Worm (Caenorhabditis elegans) whole organism, L1 larva: Measurements from ENCODE around the gene spe-10.

Experiments
- C04F5.9 ChIP-seq: sonication (generic microtip); optimal IDR thresholded peaks from 2 replicates; lab custom pipeline; 2016; ENCODE audit warnings: missing genetic modification characterization, missing compliant biosample characterization
- C16A3.4 ChIP-seq: fragments of 150-350 bp; optimal IDR thresholded peaks from 2 replicates; lab custom pipeline; 2014; ENCODE audit warnings: missing biosample characterization, missing genetic modification characterization
- C34B4.2 ChIP-seq: sonication (generic microtip); optimal IDR thresholded peaks from 2 replicates; lab custom pipeline; 2017; ENCODE audit warnings: mild to moderate bottlenecking, missing genetic modification characterization, missing compliant biosample characterization
- F16B12.6 ChIP-seq: fragments of 150-350 bp; optimal IDR thresholded peaks from 2 replicates; lab custom pipeline; 2014; ENCODE audit warnings: missing biosample characterization, missing genetic modification characterization
- alr-1 ChIP-seq: fragments of 200-800 bp; sonication (Bioruptor generic); optimal IDR thresholded peaks from 2 replicates; lab custom pipeline; 2018; ENCODE audit warnings: borderline replicate concordance, mild to moderate bottlenecking, missing genetic modification characterization, missing compliant biosample characterization
- aly-2 ChIP-seq: fragments of 150-350 bp; optimal IDR thresholded peaks from 2 replicates; lab custom pipeline; 2014; ENCODE audit warnings: missing biosample characterization, missing genetic modification characterization
- ama-1 ChIP-seq: fragments of 150-350 bp; optimal IDR thresholded peaks from 2 replicates; lab custom pipeline; 2014
- ceh-90 ChIP-seq: sonication (generic microtip); optimal IDR thresholded peaks from 2 replicates; lab custom pipeline; 2016; ENCODE audit warnings: missing genetic modification characterization, missing compliant biosample characterization
- dpl-1 ChIP-seq, 3 experiments: fragments of 150-350 bp in 2 of 3; sonication (generic microtip) in 1 of 3; optimal IDR thresholded peaks; 2 replicates each; lab custom pipeline; 2014 to 2017; ENCODE audit warnings: missing biosample characterization in 3 of 3, missing genetic modification characterization in 3 of 3, missing genetic modification reagents in 3 of 3
- efl-1 ChIP-seq, 4 experiments: fragments of 150-350 bp; optimal IDR thresholded peaks in 3 of 4; peaks in 1 of 4; 1 replicate in 1 of 4; 2 replicates in 3 of 4; lab custom pipeline; 2014; ENCODE audit warnings: missing biosample characterization in 2 of 4, missing genetic modification characterization in 2 of 4, missing genetic modification reagents in 2 of 4
- egl-27 ChIP-seq, 2 experiments: fragments of 150-350 bp in 1 of 2; sonication (generic microtip); optimal IDR thresholded peaks; 3 replicates each; lab custom pipeline; 2017 to 2018; ENCODE audit warnings: missing biosample characterization in 2 of 2, missing genetic modification characterization in 2 of 2, missing genetic modification reagents in 2 of 2
- elt-2 ChIP-seq: sonication (generic microtip); optimal IDR thresholded peaks from 2 replicates; lab custom pipeline; 2016; ENCODE audit warnings: missing genetic modification characterization, mild to moderate bottlenecking, inconsistent platforms, missing compliant biosample characterization, missing genetic modification reagents
- ets-5 ChIP-seq: fragments of 200-800 bp; sonication (Bioruptor generic); IDR thresholded peaks from 2 replicates; pipeline ENCODE4 v1.3.6; 2022; ENCODE audit warnings: missing genetic modification characterization, missing compliant biosample characterization
- fkh-10 ChIP-seq: sonication (generic microtip); optimal IDR thresholded peaks from 2 replicates; lab custom pipeline; 2017; ENCODE audit warnings: missing biosample characterization, missing genetic modification reagents, missing genetic modification characterization
- grh-1 ChIP-seq: fragments of 200-800 bp; sonication (Bioruptor generic); IDR thresholded peaks from 2 replicates; pipeline ENCODE4 v1.3.6; 2022; ENCODE audit warnings: missing genetic modification reagents, missing genetic modification characterization, missing compliant biosample characterization
- hlh-4 ChIP-seq: sonication (generic microtip); optimal IDR thresholded peaks from 2 replicates; lab custom pipeline; 2016; ENCODE audit warnings: mild to moderate bottlenecking, missing genetic modification characterization, missing compliant biosample characterization
- jun-1 ChIP-seq: fragments of 150-350 bp; optimal IDR thresholded peaks from 2 replicates; lab custom pipeline; 2014; ENCODE audit warnings: missing biosample characterization, missing genetic modification reagents, missing genetic modification characterization
- lin-13 ChIP-seq: fragments of 150-350 bp; optimal IDR thresholded peaks from 2 replicates; lab custom pipeline; 2014; ENCODE audit warnings: missing biosample characterization, missing genetic modification reagents, missing genetic modification characterization
- lin-14 ChIP-seq: fragments of 200-800 bp; sonication (Bioruptor generic); optimal IDR thresholded peaks from 2 replicates; lab custom pipeline; 2018; ENCODE audit warnings: mild to moderate bottlenecking, missing genetic modification characterization, moderate library complexity, missing compliant biosample characterization
- lin-15B ChIP-seq: fragments of 150-350 bp; sonication (generic microtip); optimal IDR thresholded peaks from 3 replicates; lab custom pipeline; 2014; ENCODE audit warnings: missing biosample characterization, missing genetic modification characterization
- lin-39 ChIP-seq: fragments of 150-350 bp; optimal IDR thresholded peaks from 2 replicates; lab custom pipeline; 2014; ENCODE audit warnings: missing biosample characterization, missing genetic modification reagents, missing genetic modification characterization
- mep-1 ChIP-seq: fragments of 150-350 bp; optimal IDR thresholded peaks from 2 replicates; lab custom pipeline; 2014; ENCODE audit warnings: missing biosample characterization, missing genetic modification characterization
- nhr-20 ChIP-seq: sonication (generic microtip); optimal IDR thresholded peaks from 2 replicates; lab custom pipeline; 2016; ENCODE audit warnings: mild to moderate bottlenecking, missing genetic modification characterization, missing compliant biosample characterization
- nhr-47 ChIP-seq: sonication (generic microtip); optimal IDR thresholded peaks from 2 replicates; lab custom pipeline; 2016; ENCODE audit warnings: mild to moderate bottlenecking, missing genetic modification characterization, moderate library complexity, missing compliant biosample characterization
- nhr-77 ChIP-seq: fragments of 150-350 bp; optimal IDR thresholded peaks from 2 replicates; lab custom pipeline; 2014; ENCODE audit warnings: missing biosample characterization, missing genetic modification characterization
- nhr-85 ChIP-seq: sonication (generic microtip); peaks from one replicate; lab custom pipeline; 2016; ENCODE audit warnings: missing genetic modification characterization, inconsistent platforms, missing compliant biosample characterization
- nhr-90 ChIP-seq: sonication (generic microtip); optimal IDR thresholded peaks from 2 replicates; lab custom pipeline; 2016; ENCODE audit warnings: mild to moderate bottlenecking, missing genetic modification characterization, missing compliant biosample characterization; ENCODE audit not compliant: poor library complexity
- pqm-1 ChIP-seq: sonication (generic microtip); optimal IDR thresholded peaks from 3 replicates; lab custom pipeline; 2017; ENCODE audit warnings: missing biosample characterization, missing genetic modification characterization
- rnt-1 ChIP-seq: sonication (generic microtip); optimal IDR thresholded peaks from 2 replicates; lab custom pipeline; 2016; ENCODE audit warnings: mild to moderate bottlenecking, missing genetic modification characterization, moderate library complexity, missing compliant biosample characterization
- sup-37 ChIP-seq: fragments of 200-800 bp; sonication (Bioruptor generic); optimal IDR thresholded peaks from 2 replicates; lab custom pipeline; 2018; ENCODE audit warnings: mild to moderate bottlenecking, missing genetic modification characterization, missing compliant biosample characterization
- tbx-2 ChIP-seq: sonication (generic microtip); optimal IDR thresholded peaks from 2 replicates; lab custom pipeline; 2016; ENCODE audit warnings: missing genetic modification characterization, missing compliant biosample characterization
- zip-4 ChIP-seq: fragments of 200-800 bp; sonication (Bioruptor generic); optimal IDR thresholded peaks from 2 replicates; lab custom pipeline; 2018; ENCODE audit warnings: mild to moderate bottlenecking, missing genetic modification characterization, moderate library complexity, missing compliant biosample characterization
- ztf-4 ChIP-seq: fragments of 150-350 bp; optimal IDR thresholded peaks from 2 replicates; lab custom pipeline; 2014; ENCODE audit warnings: missing biosample characterization, missing genetic modification characterization

spe-10 gene

ce11 chrV:10416925-10417324, 32.9 kb downstream of the spe-10 start, which contains the start of gene F15H10.10:
F15H10.10 (minus strand) TSS chrV:10417025.
- TF ChIP-seq efl-1 (optimal IDR thresholded peaks at IDR 0.05; lab: Kevin White, UChicago) (no peak), efl-1 (GFP tag; optimal IDR thresholded peaks at IDR 0.05 in 1 of 2; lab: Kevin White, UChicago) (no peak), rnt-1 (tag; lab: Kevin White, UChicago) (no peak), lin-39 (tag; lab: Kevin White, UChicago) (no peak), ets-5 (GFP tag; lab: Robert Waterston, UW) (no peak), pqm-1 (tag; lab: Kevin White, UChicago) (no peak)

- TF ChIP-seq lin-15B (tag; lab: Kevin White, UChicago) = no peak
- no peak for TF ChIP-seq grh-1 (GFP tag; lab: Robert Waterston, UW)
- no peak for TF ChIP-seq nhr-85 (tag; lab: Kevin White, UChicago)
- no peak for TF ChIP-seq nhr-90 (tag; lab: Kevin White, UChicago)
Observed at ce11 chrV:10418961-10419360, 34.9 kb downstream of the spe-10 start, which contains the start of gene F15H10.5. F15H10.5 (minus strand) TSS chrV:10419061.

- TF ChIP-seq mep-1 (no peak), lin-13 (no peak), dpl-1 (GFP tag; optimal IDR thresholded peaks at IDR 0.05; lab: Kevin White, UChicago) (no peak), nhr-85 (tag; lab: Kevin White, UChicago) (no peak), alr-1 (no peak), zip-4 (GFP tag; lab: Kevin White, UChicago) (no peak), C04F5.9 (no peak), aly-2 (tag; lab: Kevin White, UChicago) (no peak), elt-2 (tag; lab: Kevin White, UChicago) (no peak), ztf-4 (tag; lab: Kevin White, UChicago) (no peak), ama-1 (lab: Kevin White, UChicago) (no peak), nhr-90 (tag; lab: Kevin White, UChicago) (no peak), C34B4.2 (tag; lab: Kevin White, UChicago) (no peak), nhr-77 (tag; lab: Kevin White, UChicago) (no peak), nhr-47 (no peak), F16B12.6 (tag; lab: Kevin White, UChicago) (no peak)
Observed at ce11 chrV:10421802-10422201, 37.8 kb downstream of the spe-10 start, which contains the start of gene col-13. col-13 (minus strand) TSS chrV:10421902.

- TF ChIP-seq fkh-10 (GFP tag; lab: Kevin White, UChicago) (no peak), nhr-85 (tag; lab: Kevin White, UChicago) (peak; percentile 64)
Observed at ce11 chrV:10423511-10423910, 39.5 kb downstream of the spe-10 start.

ce11 chrV:10425098-10425497, 41.0 kb downstream of the spe-10 start, which contains the start of gene col-12:
col-12 (minus strand) TSS chrV:10425198.
- TF ChIP-seq ztf-4 (tag; lab: Kevin White, UChicago) (no peak), alr-1 (no peak), ceh-90 (tag; lab: Kevin White, UChicago) (no peak), lin-15B (tag; lab: Kevin White, UChicago) (no peak), jun-1 (tag; lab: Kevin White, UChicago) (no peak), sup-37 (GFP tag; lab: Kevin White, UChicago) (no peak), egl-27 (tag; optimal IDR thresholded peaks at IDR 0.05; lab: Kevin White, UChicago) (no peak), nhr-20 (no peak), C16A3.4 (tag; lab: Kevin White, UChicago) (no peak), hlh-4 (tag; lab: Kevin White, UChicago) (no peak), nhr-90 (tag; lab: Kevin White, UChicago) (no peak), tbx-2 (tag; lab: Kevin White, UChicago) (no peak), lin-14 (GFP tag; lab: Kevin White, UChicago) (no peak)
